Worm (Caenorhabditis elegans) whole organism, L4 larva: ENCODE data around the gene atg-16.2.
A peak's percentile ranks its signal among the peaks of the same experiment; 100 is the strongest.

Experiments
- D1046.2 ChIP-seq: fragments of 200-800 bp; sonication (Bioruptor generic); IDR thresholded peaks from 2 replicates; pipeline ENCODE4 v1.3.6; 2022; ENCODE audit warnings: missing genetic modification characterization, missing compliant biosample characterization
- F49E8.2 ChIP-seq: sonication (generic microtip); optimal IDR thresholded peaks from 2 replicates; lab custom pipeline; 2016; ENCODE audit warnings: missing compliant biosample characterization, mild to moderate bottlenecking, missing genetic modification characterization, borderline replicate concordance
- Y48G9A.11 ChIP-seq: fragments of 200-800 bp; sonication (Bioruptor generic); IDR thresholded peaks from 2 replicates; pipeline ENCODE4 v1.3.6; 2022; ENCODE audit warnings: missing genetic modification reagents, missing genetic modification characterization, missing compliant biosample characterization
- Y5F2A.4 ChIP-seq: fragments of 200-800 bp; sonication (Bioruptor generic); optimal IDR thresholded peaks from 2 replicates; lab custom pipeline; 2018; ENCODE audit warnings: mild to moderate bottlenecking, missing genetic modification characterization, missing compliant biosample characterization
- ZK337.2 ChIP-seq: fragments of 200-800 bp; sonication (Bioruptor generic); IDR thresholded peaks from 2 replicates; pipeline ENCODE4 v1.3.6; 2022; ENCODE audit warnings: missing genetic modification reagents, missing genetic modification characterization, missing compliant biosample characterization
- aha-1 ChIP-seq: fragments of 150-350 bp; peaks from one replicate; lab custom pipeline; 2014; ENCODE audit warnings: missing biosample characterization, missing genetic modification characterization
- aly-2 ChIP-seq: sonication (generic microtip); optimal IDR thresholded peaks from 2 replicates; lab custom pipeline; 2018; ENCODE audit warnings: missing biosample characterization, missing genetic modification characterization
- ama-1 ChIP-seq: fragments of 150-350 bp; optimal IDR thresholded peaks from 2 replicates; lab custom pipeline; 2014; ENCODE audit warnings: inconsistent platforms, mixed read lengths
- arid-1 ChIP-seq: fragments of 200-800 bp; sonication (Bioruptor generic); conservative IDR thresholded peaks from 2 replicates; pipeline ENCODE4 v1.3.6; 2022; ENCODE audit warnings: missing genetic modification reagents, missing genetic modification characterization, missing compliant biosample characterization
- ceh-32 ChIP-seq: sonication (generic microtip); optimal IDR thresholded peaks from 2 replicates; lab custom pipeline; 2016; ENCODE audit warnings: mild to moderate bottlenecking, missing genetic modification characterization, missing compliant biosample characterization; ENCODE audit not compliant: poor library complexity
- ceh-82 ChIP-seq: sonication (generic microtip); optimal IDR thresholded peaks from 2 replicates; lab custom pipeline; 2017; ENCODE audit warnings: missing biosample characterization, missing genetic modification characterization
- daf-16 ChIP-seq, 3 experiments: sonication (generic microtip); optimal IDR thresholded peaks; 2 replicates each; lab custom pipeline; 2016 to 2017; ENCODE audit warnings: missing genetic modification characterization in 3 of 3, missing genetic modification reagents in 3 of 3, mild to moderate bottlenecking in 2 of 3, missing compliant biosample characterization in 2 of 3, missing biosample characterization in 1 of 3, moderate library complexity in 1 of 3
- dmd-6 ChIP-seq: fragments of 200-800 bp; sonication (Bioruptor generic); IDR thresholded peaks from 2 replicates; pipeline ENCODE4 v1.3.6; 2022; ENCODE audit warnings: missing genetic modification reagents, missing genetic modification characterization, missing compliant biosample characterization
- dpl-1 ChIP-seq: fragments of 150-350 bp; optimal IDR thresholded peaks from 2 replicates; lab custom pipeline; 2014; ENCODE audit warnings: missing biosample characterization, missing genetic modification reagents, missing genetic modification characterization
- duxl-1 ChIP-seq: sonication (generic microtip); optimal IDR thresholded peaks from 2 replicates; lab custom pipeline; 2016; ENCODE audit warnings: mild to moderate bottlenecking, missing genetic modification characterization, moderate library complexity, missing compliant biosample characterization; ENCODE audit not compliant: poor library complexity
- dve-1 ChIP-seq: sonication (generic microtip); optimal IDR thresholded peaks from 2 replicates; lab custom pipeline; 2017; ENCODE audit warnings: antibody characterized with exemption, mild to moderate bottlenecking, missing genetic modification characterization, missing compliant biosample characterization; ENCODE audit not compliant: insufficient read depth
- fkh-10 ChIP-seq: fragments of 150-350 bp; optimal IDR thresholded peaks from 2 replicates; lab custom pipeline; 2014; ENCODE audit warnings: missing biosample characterization, missing genetic modification reagents, missing genetic modification characterization
- hlh-11 ChIP-seq: fragments of 200-800 bp; sonication (Bioruptor generic); optimal IDR thresholded peaks from 2 replicates; lab custom pipeline; 2018; ENCODE audit warnings: mild to moderate bottlenecking, missing genetic modification characterization, missing compliant biosample characterization
- hlh-30 ChIP-seq: sonication (generic microtip); optimal IDR thresholded peaks from 2 replicates; lab custom pipeline; 2017; ENCODE audit warnings: antibody characterized with exemption, mild to moderate bottlenecking, missing genetic modification characterization, missing compliant biosample characterization; ENCODE audit not compliant: insufficient read depth
- hmg-1.1 ChIP-seq: fragments of 200-800 bp; sonication (Bioruptor generic); IDR thresholded peaks from 2 replicates; pipeline ENCODE4 v1.3.6; 2022; ENCODE audit warnings: missing genetic modification reagents, missing genetic modification characterization, missing compliant biosample characterization
- lin-13 ChIP-seq: fragments of 150-350 bp; optimal IDR thresholded peaks from 2 replicates; lab custom pipeline; 2014; ENCODE audit warnings: missing biosample characterization, missing genetic modification reagents, missing genetic modification characterization
- lin-15B ChIP-seq: fragments of 150-350 bp; sonication (generic microtip); optimal IDR thresholded peaks from 3 replicates; lab custom pipeline; 2014; ENCODE audit warnings: missing biosample characterization, missing genetic modification characterization
- lin-38 ChIP-seq: fragments of 200-800 bp; sonication (Bioruptor generic); IDR thresholded peaks from 2 replicates; pipeline ENCODE4 v1.3.6; 2022; ENCODE audit warnings: missing genetic modification reagents, missing genetic modification characterization, missing compliant biosample characterization
- lin-39 ChIP-seq: fragments of 150-350 bp; optimal IDR thresholded peaks from 2 replicates; lab custom pipeline; 2014; ENCODE audit warnings: missing biosample characterization, missing genetic modification reagents, missing genetic modification characterization
- lsy-2 ChIP-seq, 2 experiments: fragments of 150-350 bp in 1 of 2; sonication (generic microtip) in 1 of 2; optimal IDR thresholded peaks; 2 replicates each; lab custom pipeline; 2014 to 2017; ENCODE audit warnings: missing biosample characterization in 2 of 2, missing genetic modification characterization in 2 of 2
- madf-5 ChIP-seq, 2 experiments: fragments of 200-800 bp; sonication (Bioruptor generic); IDR thresholded peaks; 2 replicates each; pipeline ENCODE4 v1.3.6; 2022; ENCODE audit warnings: missing compliant biosample characterization in 2 of 2, missing genetic modification characterization in 2 of 2
- mep-1 ChIP-seq: fragments of 150-350 bp; sonication (generic microtip); optimal IDR thresholded peaks from 3 replicates; lab custom pipeline; 2014; ENCODE audit warnings: missing biosample characterization, missing genetic modification characterization
- mes-2 ChIP-seq: sonication (generic microtip); optimal IDR thresholded peaks from 2 replicates; lab custom pipeline; 2016; ENCODE audit warnings: missing genotype, mild to moderate bottlenecking, missing genetic modification characterization, missing compliant biosample characterization; ENCODE audit not compliant: poor library complexity, severe bottlenecking
- mxl-2 ChIP-seq: fragments of 200-800 bp; sonication (Bioruptor generic); conservative IDR thresholded peaks from 2 replicates; pipeline ENCODE4 v1.3.6; 2022; ENCODE audit warnings: missing genetic modification reagents, missing genetic modification characterization, missing compliant biosample characterization
- mxl-3 ChIP-seq: fragments of 200-800 bp; sonication (Bioruptor generic); optimal IDR thresholded peaks from 2 replicates; lab custom pipeline; 2018; ENCODE audit warnings: mild to moderate bottlenecking, missing genetic modification characterization, missing compliant biosample characterization
- nhr-102 ChIP-seq: sonication (generic microtip); optimal IDR thresholded peaks from 2 replicates; lab custom pipeline; 2016; ENCODE audit warnings: mild to moderate bottlenecking, missing genetic modification characterization, moderate library complexity, missing compliant biosample characterization
- nhr-11 ChIP-seq: fragments of 150-350 bp; optimal IDR thresholded peaks from 2 replicates; lab custom pipeline; 2014; ENCODE audit warnings: missing biosample characterization, missing genetic modification characterization
- nhr-25 ChIP-seq: sonication (generic microtip); optimal IDR thresholded peaks from 2 replicates; lab custom pipeline; 2017; ENCODE audit warnings: missing genetic modification characterization, mild to moderate bottlenecking, missing compliant biosample characterization, antibody characterized with exemption, moderate library complexity, borderline replicate concordance; ENCODE audit not compliant: insufficient read depth
- nhr-28 ChIP-seq: fragments of 150-350 bp; optimal IDR thresholded peaks from 2 replicates; lab custom pipeline; 2014; ENCODE audit warnings: missing biosample characterization, missing genetic modification characterization
- nhr-6 ChIP-seq: fragments of 150-350 bp; optimal IDR thresholded peaks from 2 replicates; lab custom pipeline; 2014; ENCODE audit warnings: missing biosample characterization, missing genetic modification characterization
- nhr-77 ChIP-seq: fragments of 150-350 bp; optimal IDR thresholded peaks from 2 replicates; lab custom pipeline; 2014; ENCODE audit warnings: missing biosample characterization, missing genetic modification characterization
- pha-4 ChIP-seq, 2 experiments: fragments of 150-350 bp in 1 of 2; fragments of 200-800 bp in 1 of 2; sonication (Bioruptor generic) in 1 of 2; IDR thresholded peaks in 1 of 2; optimal IDR thresholded peaks in 1 of 2; 2 replicates each; pipeline versions ENCODE4 v1.3.6 to Lab custom; 2014 to 2022; ENCODE audit warnings: missing genetic modification characterization in 2 of 2, missing genetic modification reagents in 2 of 2, missing biosample characterization in 1 of 2, missing compliant biosample characterization in 1 of 2
- rbr-2 ChIP-seq: sonication (generic microtip); optimal IDR thresholded peaks from 2 replicates; lab custom pipeline; 2016; ENCODE audit warnings: missing genotype, missing genetic modification characterization, missing compliant biosample characterization
- saeg-2 ChIP-seq: fragments of 200-800 bp; sonication (Bioruptor generic); IDR thresholded peaks from 2 replicates; pipeline ENCODE4 v1.3.6; 2022; ENCODE audit warnings: missing genetic modification reagents, missing genetic modification characterization, missing compliant biosample characterization
- snpc-1.2 ChIP-seq: fragments of 200-800 bp; sonication (Bioruptor generic); IDR thresholded peaks from 2 replicates; pipeline ENCODE4 v1.3.6; 2022; ENCODE audit warnings: missing genetic modification reagents, missing genetic modification characterization, missing compliant biosample characterization
- snpc-4 ChIP-seq: fragments of 150-350 bp; optimal IDR thresholded peaks from 2 replicates; lab custom pipeline; 2014; ENCODE audit warnings: missing biosample characterization, missing genetic modification characterization
- spr-1 ChIP-seq: sonication (generic microtip); optimal IDR thresholded peaks from 2 replicates; lab custom pipeline; 2016; ENCODE audit warnings: mild to moderate bottlenecking, missing genetic modification characterization, missing compliant biosample characterization
- tag-97 ChIP-seq: fragments of 200-800 bp; sonication (Bioruptor generic); IDR thresholded peaks from 2 replicates; pipeline ENCODE4 v1.3.6; 2022; ENCODE audit warnings: missing genetic modification characterization, missing compliant biosample characterization
- unc-130 ChIP-seq: sonication (generic microtip); optimal IDR thresholded peaks from 2 replicates; lab custom pipeline; 2016; ENCODE audit warnings: missing genetic modification reagents, missing genetic modification characterization, missing compliant biosample characterization
- zfp-2 ChIP-seq: sonication (generic microtip); optimal IDR thresholded peaks from 2 replicates; lab custom pipeline; 2016; ENCODE audit warnings: mild to moderate bottlenecking, missing genetic modification characterization, missing compliant biosample characterization
- zip-2 ChIP-seq: fragments of 150-350 bp; optimal IDR thresholded peaks from 2 replicates; lab custom pipeline; 2014; ENCODE audit warnings: missing biosample characterization, missing genetic modification characterization
- ztf-7 ChIP-seq: fragments of 150-350 bp; optimal IDR thresholded peaks from 2 replicates; lab custom pipeline; 2014; ENCODE audit warnings: missing biosample characterization, missing genetic modification characterization

atg-16.2 gene

DNA sequence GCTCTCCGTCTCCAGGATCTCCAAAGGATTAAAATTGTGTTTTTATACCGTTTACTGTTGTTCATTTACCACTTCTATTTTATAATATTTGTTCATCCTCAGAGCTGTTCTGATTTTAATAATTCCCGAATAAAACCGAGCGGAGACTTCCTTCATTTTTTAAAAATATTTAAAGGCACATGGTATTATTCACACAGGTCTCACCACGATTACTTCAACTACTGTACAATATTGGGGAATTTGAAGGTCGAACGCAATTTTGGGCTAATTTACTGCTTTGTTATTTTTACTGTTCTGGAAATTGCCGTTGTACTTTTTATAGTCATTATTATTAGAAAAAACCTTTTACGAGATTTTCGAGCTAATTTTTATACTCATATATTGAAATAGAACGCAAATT, 38.0 kb upstream of the atg-16.2 start (continued):
- TF ChIP-seq hmg-1.1 (GFP tag; lab: Robert Waterston, UW): no peak
- TF ChIP-seq Y5F2A.4: peak; percentile 8
- TF ChIP-seq fkh-10 (GFP tag; lab: Kevin White, UChicago): no peak
- TF ChIP-seq snpc-4 (tag; lab: Kevin White, UChicago): no peak
- peak; percentile 63 for TF ChIP-seq snpc-1.2 (GFP tag; lab: Robert Waterston, UW)
- no peak for TF ChIP-seq mxl-2 (GFP tag; lab: Robert Waterston, UW)
- TF ChIP-seq madf-5 (GFP tag; IDR thresholded peaks at IDR 0.05; lab: Robert Waterston, UW): 0 out of 4 replicates have a peak, but pooled peaks of 1 of the 2 experiments have one; percentile 19

DNA sequence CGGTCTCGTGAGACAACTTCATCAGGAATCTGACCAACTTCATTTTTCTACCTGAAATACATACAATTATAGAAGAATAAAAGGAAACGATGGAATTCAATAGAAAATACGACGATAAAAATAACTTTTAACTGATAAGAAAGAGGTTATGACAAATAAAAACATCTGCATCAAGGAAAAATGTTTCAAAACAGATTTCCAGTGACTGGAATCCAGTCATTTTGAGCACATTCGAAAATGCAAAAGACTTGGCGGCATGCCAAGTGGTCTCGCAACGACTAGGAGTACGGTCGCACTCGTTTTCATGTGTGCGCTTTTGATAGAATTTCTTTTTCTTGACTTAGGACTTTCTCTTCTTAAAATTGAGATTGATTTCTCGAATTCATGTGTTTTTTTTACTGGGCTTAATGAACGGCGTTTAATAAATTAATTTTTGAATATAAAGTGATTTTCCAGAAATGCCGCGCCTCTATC, 36.6 kb upstream of the atg-16.2 start, which contains the start of the genes snr-3 and rsp-5:
Gene snr-3, minus strand, starts transcription at position 51 of the 474 bp plus-strand sequence.
Gene rsp-5, plus strand, starts transcription at position 455 of the 474 bp plus-strand sequence.
- no peak for TF ChIP-seq aly-2 (tag; lab: Kevin White, UChicago)
- peak; percentile 77 for TF ChIP-seq nhr-77
- TF ChIP-seq mes-2 (tag; lab: Kevin White, UChicago): peak; percentile 82
- peak; percentile 23 for TF ChIP-seq unc-130 (GFP tag; lab: Kevin White, UChicago)
- TF ChIP-seq fkh-10 (GFP tag; lab: Kevin White, UChicago): peak; percentile 7
- peak; percentile 73 for TF ChIP-seq dve-1
- peak; percentile 36 for TF ChIP-seq rbr-2 (tag; lab: Kevin White, UChicago)
- peak; percentile 53 for TF ChIP-seq lin-13 (GFP tag; lab: Kevin White, UChicago)
- no peak for TF ChIP-seq Y48G9A.11
- no peak for TF ChIP-seq F49E8.2
- TF ChIP-seq nhr-6 (tag; lab: Kevin White, UChicago): peak; percentile 83
- 0 out of 2 replicates have a peak, but pooled peaks have one; percentile 50 for TF ChIP-seq arid-1 (GFP tag; lab: Robert Waterston, UW)
- no peak for TF ChIP-seq lin-39 (tag; lab: Kevin White, UChicago)
- peak; percentile 22 for TF ChIP-seq ztf-7
- no peak for TF ChIP-seq spr-1
- no peak for TF ChIP-seq daf-16 (GFP tag; optimal IDR thresholded peaks at IDR 0.05; lab: Kevin White, UChicago)
- TF ChIP-seq daf-16 (tag; optimal IDR thresholded peaks at IDR 0.05; lab: Kevin White, UChicago): peak; percentile 40
- no peak for TF ChIP-seq lin-15B (tag; lab: Kevin White, UChicago)
- no peak for TF ChIP-seq ZK337.2 (GFP tag; lab: Robert Waterston, UW)
- peak; percentile 29 for TF ChIP-seq zfp-2
- peak; percentile 24 for TF ChIP-seq duxl-1 (tag; lab: Kevin White, UChicago)
- TF ChIP-seq nhr-102 (tag; lab: Kevin White, UChicago): no peak
- peak; percentile 4 for TF ChIP-seq ama-1 (lab: Kevin White, UChicago)
- TF ChIP-seq hlh-11 (tag; lab: Kevin White, UChicago): peak; percentile 54
- peak; percentile 29; the same call in 1 of the 2 replicates for TF ChIP-seq dmd-6 (GFP tag; lab: Robert Waterston, UW)
- TF ChIP-seq tag-97 (GFP tag; lab: Robert Waterston, UW): no peak
- peak; percentile 47; the same call in 1 of the 2 replicates for TF ChIP-seq hmg-1.1 (GFP tag; lab: Robert Waterston, UW)
- TF ChIP-seq ceh-82 (tag; lab: Kevin White, UChicago): no peak
- peak; percentile 81 for TF ChIP-seq dpl-1
- peak; percentile 58 for TF ChIP-seq nhr-28 (tag; lab: Kevin White, UChicago)
- TF ChIP-seq snpc-4 (tag; lab: Kevin White, UChicago): no peak
- TF ChIP-seq mep-1 (tag; lab: Kevin White, UChicago): peak; percentile 76
- TF ChIP-seq saeg-2 (GFP tag; lab: Robert Waterston, UW): no peak
- peak; percentile 98 for TF ChIP-seq D1046.2
- peak; percentile 30 for TF ChIP-seq nhr-11 (tag; lab: Kevin White, UChicago)
- TF ChIP-seq nhr-25 (tag; lab: Kevin White, UChicago): peak; percentile 61
- TF ChIP-seq lsy-2 (tag; optimal IDR thresholded peaks at IDR 0.05; lab: Kevin White, UChicago): peak; percentile 92 to 99
- TF ChIP-seq ceh-32 (tag; lab: Kevin White, UChicago): no peak
- TF ChIP-seq mxl-3 (GFP tag; lab: Kevin White, UChicago): no peak
- TF ChIP-seq zip-2 (tag; lab: Kevin White, UChicago): no peak
- peak; percentile 95 for TF ChIP-seq aha-1 (tag; lab: Kevin White, UChicago)
- TF ChIP-seq hlh-30: peak; percentile 76
- TF ChIP-seq lin-38 (GFP tag; lab: Robert Waterston, UW): peak; percentile 72
- no peak for TF ChIP-seq pha-4 (GFP tag; IDR thresholded peaks at IDR 0.05; lab: Robert Waterston, UW)
- peak; percentile 91 for TF ChIP-seq pha-4 (tag; optimal IDR thresholded peaks at IDR 0.05; lab: Kevin White, UChicago)
